Worm (Caenorhabditis elegans): ENCODE data around the gene srbc-39.

- no peak for TF ChIP-seq lin-39 (tag; optimal IDR thresholded peaks at IDR 0.05)
- no peak for TF ChIP-seq elt-3 (tag; optimal IDR thresholded peaks at IDR 0.05)
Observed at ce11 chrV:699051-699450, 9.9 kb upstream of the srbc-39 start.
